Fruit fly (Drosophila melanogaster): ENCODE measurements around the gene Bre1.

dm6 chr3L:5830649-5831048, 36.7 kb upstream of the Bre1 start:
- TF ChIP-seq psq (optimal IDR thresholded peaks at IDR 0.05), result no peak
- TF ChIP-seq h (optimal IDR thresholded peaks at IDR 0.05), result no peak
- TF ChIP-seq Sin3A (optimal IDR thresholded peaks at IDR 0.05), result no peak
- no peak for TF ChIP-seq Myc (optimal IDR thresholded peaks at IDR 0.05)
- TF ChIP-seq ttk (optimal IDR thresholded peaks at IDR 0.05), result no peak
